Fruit fly (Drosophila melanogaster) whole organism, embryonic: ENCODE data around the gene CG14207.

Source experiments
- CG33557 ChIP-seq: fragments of 200-800 bp; sonication (Bioruptor generic); optimal IDR thresholded peaks from 2 replicates; lab custom pipeline; 2019; ENCODE audit warnings: missing biosample characterization, mild to moderate bottlenecking, missing genetic modification characterization, moderate library complexity
- Ptx1 ChIP-seq: fragments of 200-800 bp; sonication (Bioruptor generic); IDR thresholded peaks from 2 replicates; pipeline ENCODE4 v1.3.6; 2022; ENCODE audit warnings: missing biosample characterization, missing genetic modification characterization

DNA sequence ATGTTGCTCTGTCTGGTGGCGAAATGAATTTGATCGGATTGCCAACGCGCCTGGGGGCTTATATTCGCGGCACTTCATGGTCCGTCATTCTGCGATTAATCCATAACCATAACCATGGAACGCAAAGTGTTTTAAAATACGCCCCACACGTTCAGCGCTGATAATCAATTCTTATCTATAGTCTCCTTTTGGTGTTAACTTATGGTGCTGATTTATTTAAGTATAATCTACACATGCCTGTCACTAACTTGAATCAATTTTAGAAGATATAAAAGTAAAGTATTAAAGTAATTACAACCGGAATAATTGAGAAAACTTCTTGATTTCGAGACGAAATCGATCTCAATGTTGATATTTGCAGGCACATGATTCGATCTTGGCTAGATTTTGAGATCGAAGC, 14.9 kb upstream of the CG14207 start, which contains the start of gene CG14219:
- no peak for TF ChIP-seq Ptx1 (GFP tag; lab: Robert Waterston, UW)
- no peak for TF ChIP-seq CG33557 (GFP tag; lab: Kevin White, UChicago)
